Worm (Caenorhabditis elegans): Measurements from ENCODE around the gene rpl-12.
A peak's percentile ranks its signal among the peaks of the same experiment; 100 is the strongest.

- TF ChIP-seq mxl-3 (GFP tag; optimal IDR thresholded peaks at IDR 0.05) (no peak), madf-5 (GFP tag; IDR thresholded peaks at IDR 0.05) (no peak), ama-1 (optimal IDR thresholded peaks at IDR 0.05) (peak; percentile 70), lsy-2 (tag; optimal IDR thresholded peaks at IDR 0.05) (peak in 1 of 2 experiments; percentile 66)
Measured at ce11 chrIV:13238943-13239861, 1.2 kb downstream of the rpl-12 start, which contains the start of gene tag-115.

Data from whole organism, L4 larva.